ENCODE assay signal across 2 worm cellular contexts in genomic region chrX:16691045-16691444, ce11.
TF ChIP-seq lines count a peak whose summit lies in the region.

Gene F22H10.6 (minus strand): TSS chrX:16691336.

TF ChIP-seq in whole organism, L4 larva, 104 proteins besides CTCF, POLR2A, EP300 and RAD21:
- TF ChIP-seq vab-7 (GFP tag; IDR thresholded peaks at IDR 0.05; lab: Robert Waterston, UW) (peak; percentile 27; the same call in 1 of the 2 replicates), madf-9 (GFP tag; conservative IDR thresholded peaks at IDR 0.05; lab: Robert Waterston, UW) (no peak), ceh-20 (GFP tag; IDR thresholded peaks at IDR 0.05; lab: Robert Waterston, UW) (no peak), egl-43 (GFP tag; IDR thresholded peaks at IDR 0.05; lab: Robert Waterston, UW) (peak; percentile 69; the same call in 1 of the 2 replicates), dmd-8 (GFP tag; IDR thresholded peaks at IDR 0.05; lab: Robert Waterston, UW) (no peak), snpc-1.2 (GFP tag; IDR thresholded peaks at IDR 0.05; lab: Robert Waterston, UW) (no peak), lin-38 (GFP tag; IDR thresholded peaks at IDR 0.05; lab: Robert Waterston, UW) (no peak), rbr-2 (tag; optimal IDR thresholded peaks at IDR 0.05; lab: Kevin White, UChicago) (no peak), F26F4.8 (GFP tag; conservative IDR thresholded peaks at IDR 0.05; lab: Robert Waterston, UW) (no peak), cey-2 (tag; optimal IDR thresholded peaks at IDR 0.05; lab: Kevin White, UChicago; ENCODE audit: borderline replicate concordance, insufficient read depth) (no peak), nhr-77 (tag; optimal IDR thresholded peaks at IDR 0.05; lab: Kevin White, UChicago) (no peak), skn-1 (tag; optimal IDR thresholded peaks at IDR 0.05; lab: Kevin White, UChicago) (no peak), fos-1 (tag; optimal IDR thresholded peaks at IDR 0.05; lab: Kevin White, UChicago) (no peak), nhr-42 (GFP tag; IDR thresholded peaks at IDR 0.05; lab: Robert Waterston, UW) (0 out of 2 replicates have a peak, but pooled peaks have one; percentile 33), ceh-62 (tag; optimal IDR thresholded peaks at IDR 0.05; lab: Kevin White, UChicago) (no peak), D1046.2 (GFP tag; IDR thresholded peaks at IDR 0.05; lab: Robert Waterston, UW) (peak; percentile 55; the same call in 1 of the 2 replicates), unc-39 (tag; optimal IDR thresholded peaks at IDR 0.05; lab: Kevin White, UChicago) (no peak), set-16 (GFP tag; IDR thresholded peaks at IDR 0.05; lab: Robert Waterston, UW) (peak; percentile 85)

TF ChIP-seq in whole organism, young adult, 124 proteins besides CTCF, POLR2A, EP300 and RAD21:
- TF ChIP-seq F49E8.2 (tag; optimal IDR thresholded peaks at IDR 0.05; lab: Kevin White, UChicago; ENCODE audit: insufficient read depth) (no peak), madf-8 (GFP tag; conservative IDR thresholded peaks at IDR 0.05; lab: Robert Waterston, UW) (0 out of 2 replicates have a peak, but pooled peaks have one; percentile 4), zfh-2 (GFP tag; conservative IDR thresholded peaks at IDR 0.05; lab: Robert Waterston, UW) (peak; percentile 80), snpc-4 (GFP tag; optimal IDR thresholded peaks at IDR 0.05; lab: Kevin White, UChicago) (no peak), snpc-4 (tag; optimal IDR thresholded peaks at IDR 0.05; lab: Kevin White, UChicago) (peak in 2 of 4 experiments; percentile 49 to 72), egrh-3 (GFP tag; IDR thresholded peaks at IDR 0.05; lab: Robert Waterston, UW) (peak; percentile 16; the same call in 1 of the 2 replicates), lir-1 (GFP tag; conservative IDR thresholded peaks at IDR 0.05; lab: Robert Waterston, UW) (no peak), T07F8.4 (tag; optimal IDR thresholded peaks at IDR 0.05; lab: Kevin White, UChicago) (no peak), C06A6.2 (GFP tag; conservative IDR thresholded peaks at IDR 0.05; lab: Robert Waterston, UW) (no peak), nhr-120 (GFP tag; IDR thresholded peaks at IDR 0.05; lab: Robert Waterston, UW) (0 out of 2 replicates have a peak, but pooled peaks have one; percentile 31)
